Fruit fly (Drosophila melanogaster) whole organism, embryonic: ENCODE measurements around the gene CG17118.
A peak's percentile ranks its signal among the peaks of the same experiment; 100 is the strongest.

Experiments
- Blimp-1 ChIP-seq: fragments of 200-800 bp; sonication (Bioruptor generic); optimal IDR thresholded peaks from 3 replicates; lab custom pipeline; 2018; ENCODE audit warnings: missing biosample characterization, missing genetic modification characterization, mild to moderate bottlenecking, moderate library complexity, missing genetic modification reagents
- CG12659 ChIP-seq: fragments of 200-800 bp; sonication (Bioruptor generic); optimal IDR thresholded peaks from 3 replicates; lab custom pipeline; 2017; ENCODE audit warnings: mild to moderate bottlenecking, missing biosample characterization, missing genetic modification reagents, missing genetic modification characterization
- Mad ChIP-seq: fragments of 200-800 bp; sonication (Bioruptor generic); optimal IDR thresholded peaks from 2 replicates; lab custom pipeline; 2016; ENCODE audit warnings: missing biosample characterization, missing genetic modification characterization
- Stat92E ChIP-seq, 3 experiments: fragments of >200 bp in 2 of 3; fragments of 200-800 bp in 1 of 3; sonication (Bioruptor generic) in 1 of 3; optimal IDR thresholded peaks; 2 replicates each; lab custom pipeline; 2017 to 2019; ENCODE audit warnings: missing biosample characterization in 3 of 3, missing genetic modification characterization in 3 of 3, mild to moderate bottlenecking in 1 of 3, moderate library complexity in 1 of 3
- chm ChIP-seq: fragments of 200-800 bp; sonication (Bioruptor generic); IDR thresholded peaks from 2 replicates; pipeline ENCODE4 v1.3.6; 2022; ENCODE audit warnings: missing biosample characterization, missing genetic modification characterization
- stc ChIP-seq: fragments of 200-800 bp; sonication (Bioruptor generic); IDR thresholded peaks from 2 replicates; pipeline ENCODE4 v1.3.6; 2022; ENCODE audit warnings: missing biosample characterization, missing genetic modification characterization
- zen ChIP-seq: fragments of 200-800 bp; sonication (Bioruptor generic); optimal IDR thresholded peaks from 3 replicates; lab custom pipeline; 2018; ENCODE audit warnings: missing biosample characterization, mild to moderate bottlenecking, missing genetic modification characterization, moderate library complexity

dm6 chr2L:10749607-10750467 is 19.8 kb downstream of the CG17118 start:
- no peak for TF ChIP-seq CG12659 (GFP tag; lab: Kevin White, UChicago)
- TF ChIP-seq zen (tag; lab: Kevin White, UChicago) = no peak
- TF ChIP-seq stc = no peak
- TF ChIP-seq Stat92E (GFP tag; optimal IDR thresholded peaks at IDR 0.05; lab: Kevin White, UChicago) = no peak
- no peak for TF ChIP-seq Mad (GFP tag; lab: Kevin White, UChicago)
- TF ChIP-seq Blimp-1 = peak; percentile 69
- no peak for TF ChIP-seq chm (GFP tag; lab: Robert Waterston, UW)
